Fruit fly (Drosophila melanogaster): ENCODE data around the gene Smyd4-2.

The Smyd4-2 gene

DNA sequence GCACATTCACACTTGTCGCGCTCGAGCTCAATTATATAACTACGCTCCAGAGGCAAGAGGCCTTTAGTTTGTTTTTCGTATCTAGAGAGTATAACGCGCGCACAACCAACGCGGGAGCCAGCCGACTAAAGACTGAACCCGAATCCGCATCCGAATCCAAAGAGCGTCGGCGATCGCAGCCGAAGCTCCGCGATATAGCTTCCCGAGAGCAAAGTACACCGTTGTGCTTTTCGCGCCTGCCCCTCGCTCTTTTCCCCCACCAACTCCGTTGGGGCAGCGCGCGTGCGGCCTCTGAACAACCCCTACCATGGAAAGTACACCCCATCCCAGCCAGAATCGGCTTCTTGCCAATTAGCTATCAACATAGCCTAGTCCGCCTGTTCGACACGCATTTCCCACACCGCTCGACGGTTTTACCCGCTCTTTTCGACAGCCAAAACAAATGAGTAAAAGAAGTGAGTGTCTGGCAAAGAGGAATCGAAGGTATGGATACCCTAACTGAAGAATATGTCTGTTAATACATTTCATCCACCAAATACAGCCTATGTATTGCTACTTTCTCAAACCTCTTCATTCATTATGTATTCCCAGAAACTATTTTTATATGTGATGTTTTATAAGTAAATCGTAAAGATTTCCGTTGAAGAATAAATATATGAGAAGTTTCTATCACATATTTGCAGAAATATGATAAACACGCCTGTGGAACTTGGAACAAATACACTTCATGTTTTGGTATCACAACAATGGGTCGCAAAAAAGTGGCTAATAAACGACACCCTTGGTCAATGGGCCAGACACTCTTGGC, 7.0 kb upstream of the Smyd4-2 start:
- TF ChIP-seq CG5204 (GFP tag; optimal IDR thresholded peaks at IDR 0.05) (peak; percentile 78), CG7101 (tag; optimal IDR thresholded peaks at IDR 0.05) (peak; percentile 57), pad (GFP tag; optimal IDR thresholded peaks at IDR 0.05) (peak; percentile 24), tj (GFP tag; optimal IDR thresholded peaks at IDR 0.05) (peak; percentile 86), CG12768 (GFP tag; optimal IDR thresholded peaks at IDR 0.05) (peak; percentile 99), toe (GFP tag; optimal IDR thresholded peaks at IDR 0.05) (no peak), CG33017 (tag; optimal IDR thresholded peaks at IDR 0.05) (peak; percentile 82), Mnt (GFP tag; optimal IDR thresholded peaks at IDR 0.05) (peak; percentile 90), Crg-1 (GFP tag; optimal IDR thresholded peaks at IDR 0.05) (no peak), Hr96 (GFP tag; optimal IDR thresholded peaks at IDR 0.05) (peak; percentile 87), CG11617 (GFP tag; optimal IDR thresholded peaks at IDR 0.05) (peak; percentile 39), kay (GFP tag; ENCODE audit: borderline replicate concordance) (peak; percentile 99), Clk (GFP tag; optimal IDR thresholded peaks at IDR 0.05) (no peak), cnc (optimal IDR thresholded peaks at IDR 0.05) (no peak), CG7045 (GFP tag; optimal IDR thresholded peaks at IDR 0.05) (peak; percentile 72), cic (GFP tag; optimal IDR thresholded peaks at IDR 0.05) (peak; percentile 92), CG14711 (tag; optimal IDR thresholded peaks at IDR 0.05) (no peak), ovo (GFP tag; optimal IDR thresholded peaks at IDR 0.05) (peak; percentile 77), CG1620 (GFP tag; optimal IDR thresholded peaks at IDR 0.05) (peak; percentile 57), bab1 (GFP tag; optimal IDR thresholded peaks at IDR 0.05) (peak; percentile 55)

dm6 chr3L:12407779-12408178, 6.0 kb upstream of the Smyd4-2 start:
- TF ChIP-seq CG7045 (GFP tag; optimal IDR thresholded peaks at IDR 0.05) (no peak), kay (GFP tag; ENCODE audit: borderline replicate concordance) (peak; percentile 96)

- peak; percentile 97 for TF ChIP-seq cic (GFP tag; optimal IDR thresholded peaks at IDR 0.05)
- peak; percentile 95 for TF ChIP-seq tj (GFP tag; optimal IDR thresholded peaks at IDR 0.05)
- TF ChIP-seq CG7101 (tag; optimal IDR thresholded peaks at IDR 0.05), result peak; percentile 86
- peak; percentile 69 for TF ChIP-seq Hr96 (GFP tag; optimal IDR thresholded peaks at IDR 0.05)
- peak; percentile 99 for TF ChIP-seq Crg-1 (GFP tag; optimal IDR thresholded peaks at IDR 0.05)
- peak; percentile 97 for TF ChIP-seq ovo (GFP tag; optimal IDR thresholded peaks at IDR 0.05)
- peak; percentile 81 for TF ChIP-seq CG5204 (GFP tag; optimal IDR thresholded peaks at IDR 0.05)
- no peak for TF ChIP-seq bab1 (GFP tag; optimal IDR thresholded peaks at IDR 0.05)
- no peak for TF ChIP-seq toe (GFP tag; optimal IDR thresholded peaks at IDR 0.05)
- TF ChIP-seq Clk (GFP tag; optimal IDR thresholded peaks at IDR 0.05), result peak; percentile 92
- TF ChIP-seq pad (GFP tag; optimal IDR thresholded peaks at IDR 0.05), result peak; percentile 60
- TF ChIP-seq CG7045 (GFP tag; optimal IDR thresholded peaks at IDR 0.05), result peak; percentile 92
- peak; percentile 75 for TF ChIP-seq CG33017 (tag; optimal IDR thresholded peaks at IDR 0.05)
- peak; percentile 100 for TF ChIP-seq kay (GFP tag; ENCODE audit: borderline replicate concordance)
- TF ChIP-seq Mnt (GFP tag; optimal IDR thresholded peaks at IDR 0.05), result peak; percentile 85
- TF ChIP-seq CG14711 (tag; optimal IDR thresholded peaks at IDR 0.05), result peak; percentile 72
- TF ChIP-seq cnc (optimal IDR thresholded peaks at IDR 0.05), result no peak
- TF ChIP-seq CG1620 (GFP tag; optimal IDR thresholded peaks at IDR 0.05), result peak; percentile 94
- TF ChIP-seq CG11617 (GFP tag; optimal IDR thresholded peaks at IDR 0.05), result peak; percentile 85
- TF ChIP-seq CG12768 (GFP tag; optimal IDR thresholded peaks at IDR 0.05), result peak; percentile 92
Measured at dm6 chr3L:12406999-12407632, 5.4 kb upstream of the Smyd4-2 start.

DNA sequence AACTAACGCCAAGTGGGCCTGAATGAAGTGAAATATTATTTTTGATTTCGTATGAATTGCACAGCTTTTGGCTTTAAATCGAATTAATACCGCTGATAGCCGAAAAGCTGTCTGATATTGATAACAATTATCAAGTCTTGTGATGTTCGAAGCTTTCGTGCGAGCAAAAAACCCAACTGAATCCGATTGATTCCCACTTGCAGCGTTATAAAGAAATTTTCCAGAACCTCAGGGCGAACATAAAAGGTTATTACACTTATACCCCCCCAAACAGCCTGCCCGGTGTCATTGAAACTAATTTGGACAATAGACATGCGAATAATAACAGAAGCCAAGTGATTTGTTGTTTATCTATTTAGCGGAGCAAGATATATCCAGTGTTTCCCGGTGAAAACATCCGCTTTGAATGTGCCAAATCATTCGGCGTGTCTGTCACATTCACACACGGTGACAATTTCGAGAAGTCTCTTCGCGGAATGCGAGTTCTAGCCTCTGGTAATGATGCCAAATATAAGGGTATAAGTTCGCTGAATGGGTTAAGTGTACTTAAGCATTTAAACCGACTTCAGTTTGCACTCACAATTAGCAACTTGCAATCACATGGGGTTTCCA, 4.3 kb upstream of the Smyd4-2 start:
- no peak for TF ChIP-seq CG11617 (GFP tag; optimal IDR thresholded peaks at IDR 0.05)
- no peak for TF ChIP-seq CG5204 (GFP tag; optimal IDR thresholded peaks at IDR 0.05)
- no peak for TF ChIP-seq CG1620 (GFP tag; optimal IDR thresholded peaks at IDR 0.05)
- peak; percentile 81 for TF ChIP-seq kay (GFP tag; ENCODE audit: borderline replicate concordance)
- TF ChIP-seq CG14711 (tag; optimal IDR thresholded peaks at IDR 0.05), result no peak
- no peak for TF ChIP-seq Crg-1 (GFP tag; optimal IDR thresholded peaks at IDR 0.05)
- TF ChIP-seq bab1 (GFP tag; optimal IDR thresholded peaks at IDR 0.05), result no peak
- TF ChIP-seq cnc (optimal IDR thresholded peaks at IDR 0.05), result peak in 1 of 2 experiments; percentile 58
- TF ChIP-seq CG7101 (tag; optimal IDR thresholded peaks at IDR 0.05), result no peak

DNA sequence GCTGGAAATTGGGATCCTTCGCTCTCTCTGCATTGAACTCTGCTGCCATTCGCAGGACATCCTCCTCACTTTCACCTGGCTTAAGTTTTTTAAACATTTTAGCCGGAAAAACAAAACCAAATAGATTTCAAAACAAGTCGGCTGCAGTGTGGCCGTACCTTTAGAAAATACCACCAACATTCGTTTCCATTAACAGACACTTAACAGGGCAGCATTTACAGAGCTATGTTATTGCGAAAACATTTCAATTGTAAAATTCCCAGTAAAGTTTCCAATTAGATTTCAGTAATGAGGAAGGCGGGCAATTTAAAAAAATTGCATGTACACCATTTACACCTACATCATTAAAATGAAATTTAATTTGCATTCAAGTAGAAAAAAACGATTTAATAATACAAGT, 2.6 kb downstream of the Smyd4-2 start, which contains the start of gene CG32104:
TSS of gene CG32104 (minus strand) at position 152 of the 400 bp plus-strand sequence.
- no peak for TF ChIP-seq Crg-1 (GFP tag; optimal IDR thresholded peaks at IDR 0.05)
- TF ChIP-seq CG12768 (GFP tag; optimal IDR thresholded peaks at IDR 0.05), result no peak
- TF ChIP-seq CG1620 (GFP tag; optimal IDR thresholded peaks at IDR 0.05), result no peak
- TF ChIP-seq CG14711 (tag; optimal IDR thresholded peaks at IDR 0.05), result no peak
- no peak for TF ChIP-seq tj (GFP tag; optimal IDR thresholded peaks at IDR 0.05)

dm6 chr3L:12395871-12396270, 5.9 kb downstream of the Smyd4-2 start, which contains the start of gene Obp69a:
Gene Obp69a (plus strand): TSS chr3L:12396171.
- TF ChIP-seq Clk (GFP tag; optimal IDR thresholded peaks at IDR 0.05), result no peak
- no peak for TF ChIP-seq kay (GFP tag; ENCODE audit: borderline replicate concordance)
- TF ChIP-seq Crg-1 (GFP tag; optimal IDR thresholded peaks at IDR 0.05), result no peak
- no peak for TF ChIP-seq Hr96 (GFP tag; optimal IDR thresholded peaks at IDR 0.05)
- no peak for TF ChIP-seq bab1 (GFP tag; optimal IDR thresholded peaks at IDR 0.05)
- TF ChIP-seq CG5204 (GFP tag; optimal IDR thresholded peaks at IDR 0.05), result no peak
- no peak for TF ChIP-seq CG11617 (GFP tag; optimal IDR thresholded peaks at IDR 0.05)
- no peak for TF ChIP-seq CG14711 (tag; optimal IDR thresholded peaks at IDR 0.05)
- TF ChIP-seq CG1620 (GFP tag; optimal IDR thresholded peaks at IDR 0.05), result no peak
- TF ChIP-seq cic (GFP tag; optimal IDR thresholded peaks at IDR 0.05), result no peak
- no peak for TF ChIP-seq ovo (GFP tag; optimal IDR thresholded peaks at IDR 0.05)
- TF ChIP-seq cnc (optimal IDR thresholded peaks at IDR 0.05), result no peak
- TF ChIP-seq tj (GFP tag; optimal IDR thresholded peaks at IDR 0.05), result no peak

Measured in whole organism, adult.